Worm (Caenorhabditis elegans) whole organism, L3 larva: Measurements from ENCODE around the gene R11A8.1.

Source experiments
- nhr-12 ChIP-seq: fragments of 150-350 bp; optimal IDR thresholded peaks from 2 replicates; lab custom pipeline; 2014; ENCODE audit warnings: missing biosample characterization, missing genetic modification characterization
- nhr-237 ChIP-seq: fragments of 150-350 bp; optimal IDR thresholded peaks from 2 replicates; lab custom pipeline; 2014; ENCODE audit warnings: missing biosample characterization, missing genetic modification characterization
- nhr-76 ChIP-seq: fragments of 150-350 bp; sonication (generic microtip); optimal IDR thresholded peaks from 5 replicates; lab custom pipeline; 2014; ENCODE audit warnings: missing biosample characterization, missing genetic modification characterization

- TF ChIP-seq nhr-76 (tag; lab: Kevin White, UChicago) (no peak), nhr-237 (tag; lab: Kevin White, UChicago) (no peak), nhr-12 (tag; lab: Kevin White, UChicago) (no peak)
Observed at ce11 chrIV:10388263-10388662, 31.3 kb upstream of the R11A8.1 start, which contains the start of gene R10H10.3.
